Worm (Caenorhabditis elegans): ENCODE results near the gene uev-2.

DNA sequence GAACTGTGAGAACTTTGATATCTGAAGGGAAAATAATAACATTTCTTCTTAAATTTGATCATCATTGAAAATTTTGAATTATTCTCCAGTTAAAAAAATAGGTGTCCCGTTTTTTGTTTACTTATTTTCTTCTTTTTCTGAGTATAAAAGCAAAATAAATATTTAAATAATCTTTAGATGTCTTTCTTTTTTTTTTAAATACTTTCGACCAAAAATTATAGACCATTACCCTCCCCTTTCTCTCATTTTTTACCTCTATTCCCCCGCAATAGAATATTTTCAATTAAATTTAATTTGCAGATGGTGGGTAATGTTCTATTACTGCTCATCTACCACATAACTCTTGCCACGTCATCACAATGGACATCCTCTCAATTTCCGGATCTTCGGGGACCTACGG is 9.2 kb upstream of the uev-2 start, which contains the start of gene molo-1:
- no peak for TF ChIP-seq Y53F4B.3 (GFP tag; IDR thresholded peaks at IDR 0.05)
- TF ChIP-seq unc-62 (GFP tag; optimal IDR thresholded peaks at IDR 0.05), result no peak
- no peak for TF ChIP-seq rec-8 (tag; optimal IDR thresholded peaks at IDR 0.05)
- TF ChIP-seq rpc-1 (optimal IDR thresholded peaks at IDR 0.05), result no peak
- no peak for TF ChIP-seq rpc-1 (tag; optimal IDR thresholded peaks at IDR 0.05)
- TF ChIP-seq hrde-1 (tag; optimal IDR thresholded peaks at IDR 0.05; ENCODE audit: borderline replicate concordance), result no peak
- TF ChIP-seq athp-1 (tag; optimal IDR thresholded peaks at IDR 0.05), result no peak
